Comparison of ENCODE assay signal across 1 worm cellular context in genomic region chrV:11541284-11541683, ce11.
A peak's percentile ranks its signal among the peaks of the same experiment; 100 is the strongest.
TF ChIP-seq lines count a peak whose summit lies in the region.

No protein-coding gene starts in this region.

TF ChIP-seq in whole organism, L4 larva, 104 proteins besides CTCF, POLR2A, EP300 and RAD21 (continued from another document):
- TF ChIP-seq dpl-1 (GFP tag; optimal IDR thresholded peaks at IDR 0.05; lab: Kevin White, UChicago) (no peak), ctbp-1 (GFP tag; IDR thresholded peaks at IDR 0.05; lab: Robert Waterston, UW) (no peak), ama-1 (optimal IDR thresholded peaks at IDR 0.05; lab: Kevin White, UChicago) (peak; percentile 19), madf-9 (GFP tag; conservative IDR thresholded peaks at IDR 0.05; lab: Robert Waterston, UW) (0 out of 2 replicates have a peak, but pooled peaks have one; percentile 53), daf-12 (tag; optimal IDR thresholded peaks at IDR 0.05; lab: Kevin White, UChicago) (no peak), hmg-1.1 (GFP tag; IDR thresholded peaks at IDR 0.05; lab: Robert Waterston, UW) (0 out of 2 replicates have a peak, but pooled peaks have one; percentile 33), ces-1 (GFP tag; optimal IDR thresholded peaks at IDR 0.05; lab: Kevin White, UChicago) (no peak), D1046.2 (GFP tag; IDR thresholded peaks at IDR 0.05; lab: Robert Waterston, UW) (peak; percentile 82; the same call in 1 of the 2 replicates), ceh-20 (GFP tag; IDR thresholded peaks at IDR 0.05; lab: Robert Waterston, UW) (peak; percentile 42; the same call in 1 of the 2 replicates), gei-8 (GFP tag; optimal IDR thresholded peaks at IDR 0.05; lab: Kevin White, UChicago) (peak; percentile 52), arid-1 (GFP tag; conservative IDR thresholded peaks at IDR 0.05; lab: Robert Waterston, UW) (0 out of 2 replicates have a peak, but pooled peaks have one; percentile 39), lin-39 (tag; optimal IDR thresholded peaks at IDR 0.05; lab: Kevin White, UChicago) (no peak), tra-1 (GFP tag; IDR thresholded peaks at IDR 0.05; lab: Robert Waterston, UW) (0 out of 2 replicates have a peak, but pooled peaks have one; percentile 9), lim-7 (GFP tag; IDR thresholded peaks at IDR 0.05; lab: Robert Waterston, UW) (peak; percentile 67)
